Worm (Caenorhabditis elegans) whole organism, L2 larva: ENCODE measurements around the gene Y116A8C.465.

Source experiments
- C34F6.9 ChIP-seq: fragments of 150-350 bp; optimal IDR thresholded peaks from 2 replicates; lab custom pipeline; 2014; ENCODE audit warnings: missing biosample characterization, missing genetic modification characterization
- R02D3.7 ChIP-seq: fragments of 150-350 bp; optimal IDR thresholded peaks from 2 replicates; lab custom pipeline; 2014; ENCODE audit warnings: missing biosample characterization, missing genetic modification characterization
- Y55F3AM.14 ChIP-seq: fragments of 200-800 bp; sonication (Bioruptor generic); optimal IDR thresholded peaks from 2 replicates; lab custom pipeline; 2018; ENCODE audit warnings: mild to moderate bottlenecking, missing genetic modification characterization, missing compliant biosample characterization
- ZK546.5 ChIP-seq: sonication (generic microtip); optimal IDR thresholded peaks from 2 replicates; lab custom pipeline; 2017; ENCODE audit warnings: missing biosample characterization, missing genetic modification characterization
- alr-1 ChIP-seq: fragments of 150-350 bp; optimal IDR thresholded peaks from 2 replicates; lab custom pipeline; 2014; ENCODE audit warnings: missing biosample characterization, missing genetic modification characterization
- aly-2 ChIP-seq: fragments of 150-350 bp; optimal IDR thresholded peaks from 2 replicates; lab custom pipeline; 2014; ENCODE audit warnings: missing biosample characterization, missing genetic modification characterization
- ama-1 ChIP-seq: fragments of 150-350 bp; optimal IDR thresholded peaks from 2 replicates; lab custom pipeline; 2018; ENCODE audit warnings: inconsistent platforms
- blmp-1 ChIP-seq: sonication (generic microtip); optimal IDR thresholded peaks from 2 replicates; lab custom pipeline; 2017; ENCODE audit warnings: missing genetic modification characterization, mild to moderate bottlenecking, missing compliant biosample characterization, antibody characterized with exemption, moderate library complexity; ENCODE audit not compliant: insufficient read depth
- ceh-16 ChIP-seq: fragments of 150-350 bp; optimal IDR thresholded peaks from 2 replicates; lab custom pipeline; 2014; ENCODE audit warnings: missing biosample characterization, missing genetic modification characterization
- ceh-82 ChIP-seq: fragments of 150-350 bp; optimal IDR thresholded peaks from 2 replicates; lab custom pipeline; 2014; ENCODE audit warnings: missing biosample characterization, missing genetic modification characterization
- crh-2 ChIP-seq: sonication (generic microtip); optimal IDR thresholded peaks from 2 replicates; lab custom pipeline; 2017; ENCODE audit warnings: missing biosample characterization, missing genetic modification characterization
- dmd-4 ChIP-seq: sonication (generic microtip); optimal IDR thresholded peaks from 2 replicates; lab custom pipeline; 2017; ENCODE audit warnings: missing biosample characterization, missing genetic modification characterization
- egl-27 ChIP-seq: sonication (generic microtip); optimal IDR thresholded peaks from 3 replicates; lab custom pipeline; 2017; ENCODE audit warnings: missing biosample characterization, missing genetic modification reagents, missing genetic modification characterization
- elt-3 ChIP-seq: sonication (generic microtip); optimal IDR thresholded peaks from 2 replicates; lab custom pipeline; 2017; ENCODE audit warnings: missing biosample characterization, missing genetic modification characterization
- fos-1 ChIP-seq: fragments of 150-350 bp; optimal IDR thresholded peaks from 2 replicates; lab custom pipeline; 2014; ENCODE audit warnings: missing biosample characterization, missing genetic modification characterization
- lin-11 ChIP-seq: fragments of 150-350 bp; sonication (generic microtip); optimal IDR thresholded peaks from 2 replicates; lab custom pipeline; 2014; ENCODE audit warnings: missing biosample characterization, missing genetic modification characterization, inconsistent platforms, mixed read lengths
- lin-13 ChIP-seq: fragments of 150-350 bp; optimal IDR thresholded peaks from 2 replicates; lab custom pipeline; 2014; ENCODE audit warnings: missing biosample characterization, missing genetic modification reagents, missing genetic modification characterization
- lin-39 ChIP-seq: fragments of 150-350 bp; optimal IDR thresholded peaks from 2 replicates; lab custom pipeline; 2014; ENCODE audit warnings: missing biosample characterization, missing genetic modification reagents, missing genetic modification characterization
- mab-5 ChIP-seq: fragments of 150-350 bp; optimal IDR thresholded peaks from 2 replicates; lab custom pipeline; 2014; ENCODE audit warnings: missing biosample characterization, missing genetic modification characterization
- mdl-1 ChIP-seq, 2 experiments: fragments of 150-350 bp in 1 of 2; sonication (generic microtip) in 1 of 2; optimal IDR thresholded peaks; 2 replicates each; lab custom pipeline; 2017; ENCODE audit warnings: missing biosample characterization in 2 of 2, missing genetic modification characterization in 2 of 2
- nhr-10 ChIP-seq: sonication (generic microtip); optimal IDR thresholded peaks from 2 replicates; lab custom pipeline; 2017; ENCODE audit warnings: missing biosample characterization, missing genetic modification characterization
- nhr-21 ChIP-seq: fragments of 150-350 bp; optimal IDR thresholded peaks from 2 replicates; lab custom pipeline; 2014; ENCODE audit warnings: missing biosample characterization, missing genetic modification characterization
- nhr-23 ChIP-seq: fragments of 150-350 bp; optimal IDR thresholded peaks from 2 replicates; lab custom pipeline; 2014; ENCODE audit warnings: missing biosample characterization, missing genetic modification reagents, missing genetic modification characterization
- nhr-25 ChIP-seq: fragments of 150-350 bp; sonication (generic microtip); optimal IDR thresholded peaks from 3 replicates; lab custom pipeline; 2014; ENCODE audit warnings: missing biosample characterization, missing genetic modification characterization
- nhr-6 ChIP-seq: fragments of 150-350 bp; optimal IDR thresholded peaks from 2 replicates; lab custom pipeline; 2014; ENCODE audit warnings: missing biosample characterization, missing genetic modification characterization
- peb-1 ChIP-seq: fragments of 150-350 bp; optimal IDR thresholded peaks from 2 replicates; lab custom pipeline; 2014; ENCODE audit warnings: missing biosample characterization, missing genetic modification characterization
- sem-4 ChIP-seq: fragments of 150-350 bp; optimal IDR thresholded peaks from 2 replicates; lab custom pipeline; 2014; ENCODE audit warnings: missing biosample characterization, missing genetic modification reagents, missing genetic modification characterization
- sma-3 ChIP-seq: sonication (generic microtip); optimal IDR thresholded peaks from 2 replicates; lab custom pipeline; 2016; ENCODE audit warnings: missing genetic modification reagents, missing genetic modification characterization, missing compliant biosample characterization
- sma-9 ChIP-seq, 2 experiments: fragments of 150-350 bp in 1 of 2; sonication (generic microtip) in 1 of 2; optimal IDR thresholded peaks; 2 replicates each; lab custom pipeline; 2014 to 2016; ENCODE audit warnings: missing genetic modification characterization in 2 of 2, mild to moderate bottlenecking in 1 of 2, missing biosample characterization in 1 of 2, missing compliant biosample characterization in 1 of 2, missing genetic modification reagents in 1 of 2, moderate library complexity in 1 of 2
- snpc-4 ChIP-seq: fragments of 150-350 bp; optimal IDR thresholded peaks from 2 replicates; lab custom pipeline; 2014; ENCODE audit warnings: missing biosample characterization, missing genetic modification characterization
- unc-39 ChIP-seq: fragments of 150-350 bp; optimal IDR thresholded peaks from 2 replicates; lab custom pipeline; 2014; ENCODE audit warnings: missing biosample characterization, missing genetic modification characterization
- unc-55 ChIP-seq: fragments of 150-350 bp; sonication (generic microtip); optimal IDR thresholded peaks from 3 replicates; lab custom pipeline; 2014; ENCODE audit warnings: missing biosample characterization, missing genetic modification reagents, missing genetic modification characterization
- zag-1 ChIP-seq: fragments of 150-350 bp; optimal IDR thresholded peaks from 2 replicates; lab custom pipeline; 2014; ENCODE audit warnings: missing biosample characterization, missing genetic modification characterization
- ztf-1 ChIP-seq: fragments of 200-800 bp; sonication (Bioruptor generic); conservative IDR thresholded peaks from 2 replicates; pipeline ENCODE4 v1.3.6; 2022; ENCODE audit warnings: missing genetic modification characterization, missing compliant biosample characterization
- ztf-11 ChIP-seq: sonication (generic microtip); optimal IDR thresholded peaks from 2 replicates; lab custom pipeline; 2017; ENCODE audit warnings: missing biosample characterization, missing genetic modification characterization
- ztf-4 ChIP-seq: fragments of 150-350 bp; optimal IDR thresholded peaks from 2 replicates; lab custom pipeline; 2014; ENCODE audit warnings: missing biosample characterization, missing genetic modification characterization

Y116A8C.465 gene

DNA sequence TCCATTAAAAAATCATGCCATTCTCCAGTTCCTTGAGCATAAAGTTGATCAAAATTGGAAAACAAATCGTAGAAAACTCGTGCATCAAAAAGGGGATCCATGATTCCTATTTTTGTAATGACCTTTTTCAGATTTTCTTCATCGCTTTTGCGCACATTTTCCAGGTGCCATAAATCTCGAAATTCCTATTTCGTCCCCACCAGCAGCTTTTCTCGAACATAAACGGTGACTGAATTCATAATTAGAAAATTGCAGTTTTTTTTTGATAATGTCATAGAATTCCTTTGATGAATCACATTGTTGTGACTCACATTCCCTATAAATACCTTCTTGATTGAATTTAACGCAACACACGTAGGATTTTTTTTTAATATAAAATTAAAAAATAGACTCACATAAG lies 34.5 kb upstream of the Y116A8C.465 start, which contains the start of gene nhr-229:
Gene nhr-229 (minus strand): TSS at position 101 of the 400 bp plus-strand sequence.
- TF ChIP-seq nhr-6 (tag; lab: Kevin White, UChicago) (no peak), snpc-4 (tag; lab: Kevin White, UChicago) (no peak), ztf-1 (no peak)

DNA sequence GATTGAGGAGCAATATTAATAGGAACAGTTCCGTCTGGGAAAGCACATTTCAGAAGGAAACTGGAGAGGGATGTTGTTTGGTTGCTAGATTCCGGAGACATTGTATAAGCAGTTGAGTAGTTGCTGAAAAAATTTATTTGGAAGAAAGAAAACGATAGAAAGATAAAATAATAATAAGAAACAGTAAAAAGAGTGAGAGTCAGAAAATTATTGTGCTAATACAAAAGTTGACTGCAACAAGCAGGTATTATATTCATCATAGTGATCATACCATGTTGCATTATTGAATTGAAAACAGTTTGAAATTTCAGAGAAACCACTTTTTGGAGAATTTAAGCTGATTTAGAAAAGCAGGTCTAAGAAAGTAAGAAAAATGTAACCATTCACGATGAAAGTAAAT lies 25.5 kb upstream of the Y116A8C.465 start, which contains the start of gene Y116A8C.19:
Gene Y116A8C.19 (minus strand): TSS at position 101 of the 400 bp plus-strand sequence.
- TF ChIP-seq alr-1 (tag; lab: Kevin White, UChicago), result no peak
- no peak for TF ChIP-seq C34F6.9 (tag; lab: Kevin White, UChicago)
- no peak for TF ChIP-seq ama-1 (lab: Kevin White, UChicago)
- no peak for TF ChIP-seq nhr-10 (tag; lab: Kevin White, UChicago)
- no peak for TF ChIP-seq egl-27 (tag; lab: Kevin White, UChicago)
- no peak for TF ChIP-seq unc-39 (tag; lab: Kevin White, UChicago)
- TF ChIP-seq lin-13 (GFP tag; lab: Kevin White, UChicago), result no peak
- no peak for TF ChIP-seq ceh-16 (tag; lab: Kevin White, UChicago)
- TF ChIP-seq crh-2 (tag; lab: Kevin White, UChicago), result no peak
- TF ChIP-seq blmp-1, result no peak
- no peak for TF ChIP-seq lin-11 (tag; lab: Kevin White, UChicago)
- no peak for TF ChIP-seq zag-1 (tag; lab: Kevin White, UChicago)
- TF ChIP-seq R02D3.7 (tag; lab: Kevin White, UChicago), result no peak
- TF ChIP-seq fos-1 (tag; lab: Kevin White, UChicago), result no peak
- no peak for TF ChIP-seq sma-3
- TF ChIP-seq nhr-21, result no peak
- no peak for TF ChIP-seq ztf-1
- no peak for TF ChIP-seq aly-2 (tag; lab: Kevin White, UChicago)
- no peak for TF ChIP-seq unc-55 (GFP tag; lab: Kevin White, UChicago)
- TF ChIP-seq Y55F3AM.14 (GFP tag; lab: Kevin White, UChicago), result no peak
- TF ChIP-seq, all 48 proteins: peak for 0

DNA sequence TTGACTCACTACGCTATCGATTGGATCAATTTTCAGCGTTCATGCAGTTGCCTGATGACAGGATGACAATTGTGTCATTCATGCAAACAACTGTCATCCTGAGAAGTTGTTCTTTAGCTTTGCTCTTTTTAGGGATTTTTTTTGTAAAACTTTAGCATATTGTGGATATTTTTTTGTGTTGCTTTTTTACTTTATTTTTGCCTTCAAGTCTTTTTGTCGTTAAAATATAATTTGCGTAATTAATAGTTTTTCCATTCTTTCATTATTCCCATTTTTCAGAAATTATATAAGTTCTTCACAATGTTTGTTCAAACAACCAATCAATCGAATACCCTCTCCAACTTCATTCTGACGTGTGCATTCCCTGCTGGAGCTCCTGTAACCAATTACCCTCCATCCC lies 24.4 kb upstream of the Y116A8C.465 start, which contains the start of gene Y116A8C.20:
Gene Y116A8C.20 (plus strand): TSS at position 301 of the 400 bp plus-strand sequence.
- TF ChIP-seq sem-4 (tag; lab: Kevin White, UChicago) (no peak), blmp-1 (no peak), egl-27 (tag; lab: Kevin White, UChicago) (no peak), C34F6.9 (tag; lab: Kevin White, UChicago) (no peak), ceh-82 (tag; lab: Kevin White, UChicago) (no peak), alr-1 (tag; lab: Kevin White, UChicago) (no peak)

DNA sequence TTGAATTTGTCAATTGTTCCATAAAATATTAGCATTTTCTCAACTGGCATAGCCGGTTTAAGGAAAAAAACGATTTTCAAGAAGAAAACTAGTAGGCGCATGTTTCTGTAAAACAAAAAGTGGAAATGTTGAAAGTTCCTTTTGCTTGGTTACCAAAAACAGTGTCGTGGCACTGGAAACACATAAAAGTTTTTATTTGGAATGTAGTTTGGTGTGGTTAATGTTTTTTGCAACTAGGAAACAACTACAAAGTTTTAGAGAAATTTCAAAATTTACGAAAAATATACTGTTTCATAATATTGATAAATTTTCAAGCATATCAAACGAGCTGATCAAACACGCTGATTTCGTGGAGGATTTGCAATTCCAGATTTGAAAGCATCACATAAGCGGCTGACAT lies 19.3 kb upstream of the Y116A8C.465 start, which contains the start of gene clec-195:
Gene clec-195 (minus strand): TSS at position 101 of the 400 bp plus-strand sequence.
- TF ChIP-seq sma-9 (GFP tag; optimal IDR thresholded peaks at IDR 0.05; lab: Kevin White, UChicago) (no peak), sma-9 (tag; optimal IDR thresholded peaks at IDR 0.05; lab: Kevin White, UChicago) (no peak), nhr-10 (tag; lab: Kevin White, UChicago) (no peak), lin-11 (tag; lab: Kevin White, UChicago) (no peak), R02D3.7 (tag; lab: Kevin White, UChicago) (no peak), lin-39 (tag; lab: Kevin White, UChicago) (no peak), peb-1 (no peak), ceh-16 (tag; lab: Kevin White, UChicago) (no peak), ZK546.5 (tag; lab: Kevin White, UChicago) (no peak), ztf-11 (tag; lab: Kevin White, UChicago) (no peak), C34F6.9 (tag; lab: Kevin White, UChicago) (no peak), elt-3 (no peak), dmd-4 (tag; lab: Kevin White, UChicago) (no peak), zag-1 (tag; lab: Kevin White, UChicago) (no peak), ama-1 (lab: Kevin White, UChicago) (no peak), unc-55 (GFP tag; lab: Kevin White, UChicago) (no peak)

DNA sequence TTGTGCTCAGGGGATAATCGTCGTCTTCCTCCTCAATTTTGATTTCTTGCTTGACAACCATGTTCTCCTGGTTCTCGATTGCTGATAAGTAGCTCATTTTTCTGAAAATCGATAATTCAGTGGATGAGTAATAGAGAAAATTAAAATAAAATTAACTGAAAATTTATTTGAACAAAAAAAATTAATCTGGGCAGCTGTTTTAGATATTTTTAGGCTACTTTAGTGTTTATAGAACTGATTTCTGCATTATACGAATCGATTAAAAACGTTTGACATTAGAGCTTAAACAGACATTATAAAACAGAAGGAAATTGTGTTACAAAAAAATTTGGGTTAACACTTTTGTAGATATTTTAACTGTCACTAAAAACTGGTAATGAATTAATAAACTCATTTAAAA lies 16.8 kb upstream of the Y116A8C.465 start, which contains the start of gene athp-3:
Gene athp-3 (minus strand): TSS at position 101 of the 400 bp plus-strand sequence.
- TF ChIP-seq Y55F3AM.14 (GFP tag; lab: Kevin White, UChicago), result no peak
- TF ChIP-seq ceh-82 (tag; lab: Kevin White, UChicago), result no peak
- no peak for TF ChIP-seq ztf-4 (tag; lab: Kevin White, UChicago)
- TF ChIP-seq mdl-1 (tag; optimal IDR thresholded peaks at IDR 0.05; lab: Kevin White, UChicago), result no peak
- no peak for TF ChIP-seq ztf-11 (tag; lab: Kevin White, UChicago)
- TF ChIP-seq nhr-25 (tag; lab: Kevin White, UChicago), result no peak
- TF ChIP-seq egl-27 (tag; lab: Kevin White, UChicago), result no peak
- TF ChIP-seq aly-2 (tag; lab: Kevin White, UChicago), result no peak
- TF ChIP-seq ZK546.5 (tag; lab: Kevin White, UChicago), result no peak
- TF ChIP-seq lin-11 (tag; lab: Kevin White, UChicago), result no peak
- TF ChIP-seq lin-39 (tag; lab: Kevin White, UChicago), result no peak
- no peak for TF ChIP-seq mab-5 (tag; lab: Kevin White, UChicago)
- no peak for TF ChIP-seq nhr-23 (tag; lab: Kevin White, UChicago)
- no peak for TF ChIP-seq alr-1 (tag; lab: Kevin White, UChicago)
- no peak for TF ChIP-seq lin-13 (GFP tag; lab: Kevin White, UChicago)
- TF ChIP-seq nhr-10 (tag; lab: Kevin White, UChicago), result no peak
